Worm (Caenorhabditis elegans) whole organism, L2 larva: Measurements from ENCODE around the gene herd-1.

Experiments
- ama-1 ChIP-seq: fragments of 150-350 bp; optimal IDR thresholded peaks from 2 replicates; lab custom pipeline; 2018; ENCODE audit warnings: inconsistent platforms
- unc-39 ChIP-seq: fragments of 150-350 bp; optimal IDR thresholded peaks from 2 replicates; lab custom pipeline; 2014; ENCODE audit warnings: missing biosample characterization, missing genetic modification characterization
- unc-55 ChIP-seq: fragments of 150-350 bp; sonication (generic microtip); optimal IDR thresholded peaks from 3 replicates; lab custom pipeline; 2014; ENCODE audit warnings: missing biosample characterization, missing genetic modification reagents, missing genetic modification characterization
- unc-62 ChIP-seq: fragments of 150-350 bp; optimal IDR thresholded peaks from 2 replicates; lab custom pipeline; 2014; ENCODE audit warnings: missing biosample characterization, missing genetic modification reagents, missing genetic modification characterization
- zag-1 ChIP-seq: fragments of 150-350 bp; optimal IDR thresholded peaks from 2 replicates; lab custom pipeline; 2014; ENCODE audit warnings: missing biosample characterization, missing genetic modification characterization
- ztf-1 ChIP-seq: fragments of 200-800 bp; sonication (Bioruptor generic); conservative IDR thresholded peaks from 2 replicates; pipeline ENCODE4 v1.3.6; 2022; ENCODE audit warnings: missing genetic modification characterization, missing compliant biosample characterization

ce11 chrIII:12472497-12472896 is 23.8 kb upstream of the herd-1 start, which contains the start of gene cccp-1:
- TF ChIP-seq ama-1 (lab: Kevin White, UChicago) = no peak
- peak; percentile 75 for TF ChIP-seq unc-55 (GFP tag; lab: Kevin White, UChicago)
- TF ChIP-seq zag-1 (tag; lab: Kevin White, UChicago) = peak; percentile 48
- no peak for TF ChIP-seq unc-39 (tag; lab: Kevin White, UChicago)
- no peak for TF ChIP-seq unc-62 (GFP tag; lab: Kevin White, UChicago)
- TF ChIP-seq ztf-1 (GFP tag; lab: Robert Waterston, UW) = no peak
